Fruit fly (Drosophila melanogaster): ENCODE measurements around the gene CG6293.

The CG6293 gene

DNA sequence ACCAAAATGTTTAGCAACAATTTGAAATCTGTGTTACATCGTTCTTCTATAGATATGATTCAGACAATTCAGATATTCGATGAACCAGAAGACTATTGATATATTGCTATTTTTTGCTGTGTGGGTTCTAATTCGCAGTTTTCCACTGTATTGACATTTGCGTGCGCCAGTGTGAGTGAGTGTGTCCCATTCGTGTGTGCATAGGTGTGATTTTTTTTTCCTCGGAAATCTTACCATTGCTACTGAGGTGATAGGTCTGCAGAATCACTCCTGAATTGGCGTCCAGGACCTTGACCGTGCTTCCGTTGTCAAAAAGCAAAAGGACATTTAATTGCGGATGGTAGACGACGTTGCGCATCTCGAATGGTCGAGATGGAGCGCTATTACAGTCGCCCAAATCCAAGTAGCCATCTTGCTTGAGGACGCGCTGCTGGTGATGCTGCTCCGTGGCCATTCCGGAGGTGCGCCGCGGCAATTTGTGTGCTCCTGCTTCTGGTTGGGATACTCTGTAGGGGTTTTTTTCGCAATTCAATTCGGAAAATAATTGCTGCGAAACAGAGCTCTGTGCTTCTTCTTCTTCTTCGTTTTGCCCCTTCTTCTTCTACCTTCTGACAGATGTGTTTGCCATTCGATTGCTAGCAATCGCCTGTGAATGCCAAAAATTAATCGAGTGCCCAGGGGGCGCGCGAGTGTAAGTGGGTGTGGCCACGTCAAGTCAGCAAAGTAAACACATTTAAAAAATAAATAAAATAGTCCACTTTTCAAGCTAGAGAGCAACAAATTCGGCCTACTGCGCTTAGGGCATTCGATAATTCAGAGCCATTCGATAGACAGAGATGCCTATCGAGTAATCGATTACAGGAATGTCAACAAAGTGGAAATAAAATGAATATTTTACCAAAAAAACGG is 19.6 kb upstream of the CG6293 start, which contains the start of the genes Bruce and CG12818 (continued):
- TF ChIP-seq knrl (GFP tag; IDR thresholded peaks at IDR 0.05; ENCODE audit: partially characterized antibody), result peak; percentile 71
- TF ChIP-seq insv (GFP tag; optimal IDR thresholded peaks at IDR 0.05), result no peak
- TF ChIP-seq sqz (GFP tag; optimal IDR thresholded peaks at IDR 0.05), result no peak
- TF ChIP-seq Mad (GFP tag; optimal IDR thresholded peaks at IDR 0.05), result peak; percentile 13
- no peak for TF ChIP-seq NC2β (GFP tag; optimal IDR thresholded peaks at IDR 0.05)
- no peak for TF ChIP-seq CG11093 (GFP tag; IDR thresholded peaks at IDR 0.05)
- no peak for TF ChIP-seq CG7556 (GFP tag; optimal IDR thresholded peaks at IDR 0.05)
- no peak for TF ChIP-seq eve (GFP tag; optimal IDR thresholded peaks at IDR 0.05)
- no peak for TF ChIP-seq prd (optimal IDR thresholded peaks at IDR 0.05)
- no peak for TF ChIP-seq prd (GFP tag; IDR thresholded peaks at IDR 0.05)
- no peak for TF ChIP-seq Pdp1 (GFP tag; optimal IDR thresholded peaks at IDR 0.05)
- TF ChIP-seq sug (tag; optimal IDR thresholded peaks at IDR 0.05), result no peak
- no peak for TF ChIP-seq CG12769 (tag; optimal IDR thresholded peaks at IDR 0.05)
- no peak for TF ChIP-seq CG1233 (GFP tag; optimal IDR thresholded peaks at IDR 0.05)
- TF ChIP-seq CG34422 (GFP tag; IDR thresholded peaks at IDR 0.05), result peak; percentile 43; the same call in 1 of the 3 replicates
- TF ChIP-seq CG12744 (GFP tag; optimal IDR thresholded peaks at IDR 0.05), result no peak
- no peak for TF ChIP-seq CG9932 (GFP tag; IDR thresholded peaks at IDR 0.05)
- no peak for TF ChIP-seq H15 (GFP tag; IDR thresholded peaks at IDR 0.05)
- TF ChIP-seq CG30403 (GFP tag; optimal IDR thresholded peaks at IDR 0.05), result no peak
- peak; percentile 64; the same call in 1 of the 4 replicates for TF ChIP-seq chinmo (GFP tag; IDR thresholded peaks at IDR 0.05; ENCODE audit: partially characterized antibody)
- TF ChIP-seq zf30C (GFP tag; optimal IDR thresholded peaks at IDR 0.05), result no peak
- TF ChIP-seq MESR4 (GFP tag; optimal IDR thresholded peaks at IDR 0.05), result peak; percentile 83
- no peak for TF ChIP-seq gcm (GFP tag; optimal IDR thresholded peaks at IDR 0.05)
- TF ChIP-seq Rx (GFP tag; IDR thresholded peaks at IDR 0.05), result no peak
- TF ChIP-seq MTF-1 (GFP tag; optimal IDR thresholded peaks at IDR 0.05; ENCODE audit: borderline replicate concordance), result no peak
- peak; percentile 100 for TF ChIP-seq CG17385 (GFP tag; optimal IDR thresholded peaks at IDR 0.05)
- no peak for TF ChIP-seq Hey (tag; optimal IDR thresholded peaks at IDR 0.05)
- no peak for TF ChIP-seq dmrt11E (tag; optimal IDR thresholded peaks at IDR 0.05)
- no peak for TF ChIP-seq sob (GFP tag; IDR thresholded peaks at IDR 0.05)
- no peak for TF ChIP-seq dimm (GFP tag; IDR thresholded peaks at IDR 0.05)
- TF ChIP-seq danr (GFP tag; IDR thresholded peaks at IDR 0.05), result no peak
- no peak for TF ChIP-seq Dip3 (GFP tag; optimal IDR thresholded peaks at IDR 0.05)
- no peak for TF ChIP-seq Spps (tag; optimal IDR thresholded peaks at IDR 0.05)
- peak in 1 of 2 experiments; percentile 68 for TF ChIP-seq crp (GFP tag; optimal IDR thresholded peaks at IDR 0.05)
- no peak for TF ChIP-seq CG18599 (GFP tag; optimal IDR thresholded peaks at IDR 0.05)
- TF ChIP-seq ab (GFP tag; optimal IDR thresholded peaks at IDR 0.05), result no peak
- no peak for TF ChIP-seq org-1 (GFP tag; optimal IDR thresholded peaks at IDR 0.05)
- no peak for TF ChIP-seq abd-A (tag; optimal IDR thresholded peaks at IDR 0.05)
- TF ChIP-seq CG2129 (GFP tag; IDR thresholded peaks at IDR 0.05; ENCODE audit: partially characterized antibody), result peak; percentile 51
- no peak for TF ChIP-seq Aef1 (GFP tag; IDR thresholded peaks at IDR 0.05)
- TF ChIP-seq CG17802 (tag; optimal IDR thresholded peaks at IDR 0.05), result no peak
- TF ChIP-seq HLH54F (GFP tag; optimal IDR thresholded peaks at IDR 0.05), result no peak
- no peak for TF ChIP-seq stc (GFP tag; IDR thresholded peaks at IDR 0.05)
- TF ChIP-seq CG12219 (GFP tag; optimal IDR thresholded peaks at IDR 0.05), result no peak
- TF ChIP-seq CG8388 (GFP tag; optimal IDR thresholded peaks at IDR 0.05), result no peak
- no peak for TF ChIP-seq CG1529 (GFP tag; optimal IDR thresholded peaks at IDR 0.05)
- TF ChIP-seq lola (GFP tag; optimal IDR thresholded peaks at IDR 0.05), result no peak
- TF ChIP-seq unc-4 (GFP tag; IDR thresholded peaks at IDR 0.05; ENCODE audit: partially characterized antibody), result peak; percentile 59

Measured in whole organism, embryonic.